Worm (Caenorhabditis elegans): ENCODE measurements around the gene F02E11.4.

Gene F02E11.4

DNA sequence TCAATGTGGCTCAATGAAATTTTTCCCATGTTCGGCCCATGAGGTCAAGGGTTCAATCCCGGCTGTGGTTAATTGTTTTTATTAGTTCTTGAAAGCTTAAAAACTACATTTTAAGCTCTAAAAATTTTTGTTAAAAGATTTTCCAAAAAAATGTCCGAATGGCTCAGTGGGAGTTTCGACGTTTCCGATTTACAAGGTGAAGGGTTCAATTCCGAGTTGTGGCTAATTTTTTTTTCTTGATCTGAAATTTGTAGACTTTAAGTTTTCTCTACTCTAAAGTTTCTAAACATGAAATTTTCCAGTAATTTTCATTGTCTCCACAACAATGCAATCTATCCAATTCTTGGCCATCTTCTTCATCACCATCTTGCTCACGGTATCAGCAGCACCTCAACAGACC is 15.1 kb downstream of the F02E11.4 start, which contains the start of gene F02E11.2:
TSS of gene F02E11.2 (plus strand) at position 301 of the 400 bp plus-strand sequence.
- no peak for TF ChIP-seq tbx-37 (GFP tag; conservative IDR thresholded peaks at IDR 0.05)

DNA sequence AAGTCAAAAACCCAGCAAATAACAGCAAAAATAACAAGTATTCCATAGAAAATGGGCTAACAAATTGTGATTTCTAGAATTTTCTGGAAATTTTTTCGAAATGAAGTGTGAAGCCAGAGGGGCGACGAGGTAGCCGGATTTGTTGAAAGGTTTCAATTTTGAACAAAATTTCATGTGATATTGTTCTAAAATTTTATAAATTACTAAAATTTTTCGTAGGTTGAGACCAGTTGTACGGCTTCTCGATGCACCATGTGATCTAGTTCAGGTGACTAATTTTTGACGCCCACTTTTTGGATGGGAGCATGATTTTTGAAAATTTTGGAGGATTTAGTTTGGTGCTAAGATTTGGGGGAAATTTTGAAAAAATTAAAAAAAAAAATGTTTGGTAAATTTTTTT is 18.3 kb downstream of the F02E11.4 start, which contains the start of gene gcy-19:
TSS of gene gcy-19 (minus strand) at position 101 of the 400 bp plus-strand sequence.
- TF ChIP-seq hnd-1 (tag; optimal IDR thresholded peaks at IDR 0.05) (no peak), F13C5.2 (tag; optimal IDR thresholded peaks at IDR 0.05) (no peak), tra-4 (tag; optimal IDR thresholded peaks at IDR 0.05) (no peak), hmbx-1 (tag; optimal IDR thresholded peaks at IDR 0.05) (no peak), aly-1 (tag; optimal IDR thresholded peaks at IDR 0.05) (no peak), ceh-36 (tag; optimal IDR thresholded peaks at IDR 0.05) (no peak)

DNA sequence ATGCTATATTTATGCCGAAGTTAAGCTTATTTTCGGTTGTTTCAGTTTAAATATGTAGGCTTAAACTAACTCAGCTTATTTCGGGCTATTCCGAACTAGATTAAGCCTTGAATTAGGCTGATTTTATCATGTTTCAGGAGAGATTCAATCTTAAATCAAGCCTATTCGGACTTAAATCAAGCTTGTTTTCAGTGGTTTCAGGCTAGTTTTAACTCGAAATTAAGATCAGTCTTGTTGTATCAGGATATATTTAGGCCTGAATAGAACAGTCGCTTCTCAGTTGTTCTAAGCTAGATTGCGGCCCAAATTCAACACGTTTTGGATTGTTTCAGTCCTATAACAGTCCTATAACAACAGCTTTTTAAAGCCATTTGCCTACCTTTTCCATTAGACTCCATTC is 25.8 kb downstream of the F02E11.4 start:
- no peak for TF ChIP-seq scrt-1 (GFP tag; IDR thresholded peaks at IDR 0.05)
- no peak for TF ChIP-seq hmbx-1 (tag; optimal IDR thresholded peaks at IDR 0.05)
- TF ChIP-seq B0310.2 (tag; optimal IDR thresholded peaks at IDR 0.05) = no peak
- no peak for TF ChIP-seq flt-1 (GFP tag; IDR thresholded peaks at IDR 0.05)
- no peak for TF ChIP-seq pes-1 (GFP tag; IDR thresholded peaks at IDR 0.05)
- no peak for TF ChIP-seq F13C5.2 (tag; optimal IDR thresholded peaks at IDR 0.05)
- no peak for TF ChIP-seq ceh-36 (tag; optimal IDR thresholded peaks at IDR 0.05)
- TF ChIP-seq hnd-1 (tag; optimal IDR thresholded peaks at IDR 0.05) = no peak
- TF ChIP-seq ama-1 (optimal IDR thresholded peaks at IDR 0.05) = no peak
- TF ChIP-seq tbx-37 (GFP tag; conservative IDR thresholded peaks at IDR 0.05) = no peak
- TF ChIP-seq ceh-13 (GFP tag; optimal IDR thresholded peaks at IDR 0.05) = no peak
- TF ChIP-seq tra-4 (tag; optimal IDR thresholded peaks at IDR 0.05) = no peak
- no peak for TF ChIP-seq ets-7 (tag; optimal IDR thresholded peaks at IDR 0.05)
- TF ChIP-seq sea-1 (GFP tag; conservative IDR thresholded peaks at IDR 0.05) = no peak
- TF ChIP-seq aly-1 (tag; optimal IDR thresholded peaks at IDR 0.05) = no peak
- no peak for TF ChIP-seq tbx-11 (GFP tag; IDR thresholded peaks at IDR 0.05)
- no peak for TF ChIP-seq hmg-4 (GFP tag; optimal IDR thresholded peaks at IDR 0.05)

DNA sequence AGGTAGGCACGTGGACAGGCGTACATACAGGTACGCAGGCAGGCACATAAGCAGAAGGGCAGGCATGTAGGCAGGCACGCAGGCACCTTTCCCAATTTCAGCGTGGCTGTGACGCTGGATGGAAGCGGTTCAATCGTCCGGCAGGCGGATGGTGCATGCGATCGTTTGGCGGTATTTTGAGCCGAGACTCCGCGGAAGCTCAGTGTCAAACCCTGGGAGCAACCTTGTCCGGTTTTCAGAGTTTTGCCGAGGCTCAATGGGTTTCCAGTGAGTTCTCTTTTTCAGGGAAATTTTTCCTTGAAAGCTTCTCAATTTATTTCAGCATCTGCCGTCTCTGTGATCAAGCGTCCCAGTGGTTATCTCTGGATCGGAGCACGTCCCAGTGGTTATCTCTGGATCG is 27.4 kb downstream of the F02E11.4 start:
- TF ChIP-seq scrt-1 (GFP tag; IDR thresholded peaks at IDR 0.05) = no peak
- no peak for TF ChIP-seq ama-1 (optimal IDR thresholded peaks at IDR 0.05)
- no peak for TF ChIP-seq ceh-13 (GFP tag; optimal IDR thresholded peaks at IDR 0.05)
- TF ChIP-seq aly-1 (tag; optimal IDR thresholded peaks at IDR 0.05) = no peak
- TF ChIP-seq pes-1 (GFP tag; IDR thresholded peaks at IDR 0.05) = no peak
- TF ChIP-seq tbx-11 (GFP tag; IDR thresholded peaks at IDR 0.05) = no peak
- no peak for TF ChIP-seq tbx-37 (GFP tag; conservative IDR thresholded peaks at IDR 0.05)
- TF ChIP-seq hmg-4 (GFP tag; optimal IDR thresholded peaks at IDR 0.05) = no peak
- TF ChIP-seq flt-1 (GFP tag; IDR thresholded peaks at IDR 0.05) = no peak
- TF ChIP-seq B0310.2 (tag; optimal IDR thresholded peaks at IDR 0.05) = no peak

DNA sequence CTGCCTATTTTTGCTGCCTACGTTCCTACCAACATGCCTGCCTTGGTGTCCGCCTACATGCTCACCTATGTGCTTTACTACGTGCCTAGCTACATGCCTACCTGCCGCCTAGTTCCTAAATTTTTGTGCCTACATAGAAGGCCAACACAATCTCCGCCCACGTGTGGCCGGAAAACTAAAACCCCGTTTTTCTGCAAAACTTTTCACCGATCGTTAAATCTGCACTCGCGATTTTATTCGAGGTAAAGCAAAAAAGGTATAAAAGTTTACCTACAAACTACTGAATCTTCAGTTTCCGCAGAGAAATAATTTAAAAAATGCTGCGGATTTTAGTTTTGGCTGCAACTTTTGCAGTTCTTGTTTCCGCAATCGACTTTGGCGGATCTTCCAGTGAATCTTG is 28.2 kb downstream of the F02E11.4 start, which contains the start of gene clec-124:
TSS of gene clec-124 (plus strand) at position 301 of the 400 bp plus-strand sequence.
- TF ChIP-seq F13C5.2 (tag; optimal IDR thresholded peaks at IDR 0.05) (no peak), aly-1 (tag; optimal IDR thresholded peaks at IDR 0.05) (no peak), pes-1 (GFP tag; IDR thresholded peaks at IDR 0.05) (no peak)

DNA sequence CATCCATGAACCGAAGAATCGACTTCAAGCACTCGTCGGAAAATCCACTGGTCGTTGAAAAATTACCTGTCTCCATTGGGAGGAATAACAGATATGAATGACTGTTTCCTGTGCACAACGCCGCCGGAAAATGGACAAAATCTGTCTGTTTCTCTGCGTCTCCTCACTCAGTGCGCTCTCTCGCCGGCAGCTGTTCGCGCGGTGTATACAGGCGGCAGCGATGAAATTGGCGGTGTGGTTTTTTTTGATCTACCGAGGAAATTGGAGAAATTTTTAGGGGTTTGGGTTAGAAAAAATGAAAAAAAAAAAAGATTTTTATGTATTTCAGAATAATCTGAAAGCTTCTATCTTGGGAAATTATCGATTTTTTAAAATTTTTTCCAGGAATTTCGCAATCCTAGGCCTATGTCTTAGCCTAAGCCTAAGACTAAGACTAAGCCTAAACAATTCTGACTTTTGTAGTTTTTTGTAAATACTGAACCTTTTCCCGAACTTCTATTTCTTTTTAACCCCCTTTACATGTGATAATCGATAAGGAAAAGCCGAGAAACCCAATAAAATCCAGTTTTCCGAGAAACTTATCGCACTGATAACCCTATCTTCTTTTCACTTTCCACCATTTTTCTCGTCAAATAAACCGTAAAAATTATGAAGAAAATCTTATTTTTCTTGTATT is 29.4 kb downstream of the F02E11.4 start, which contains the start of the genes fbxc-50 and C17F4.2:
TSS of gene fbxc-50 (minus strand) at position 81 of the 676 bp plus-strand sequence.
TSS of gene C17F4.2 (plus strand) at position 626 of the 676 bp plus-strand sequence.
- no peak for TF ChIP-seq F13C5.2 (tag; optimal IDR thresholded peaks at IDR 0.05)
- no peak for TF ChIP-seq ama-1 (optimal IDR thresholded peaks at IDR 0.05)
- no peak for TF ChIP-seq B0310.2 (tag; optimal IDR thresholded peaks at IDR 0.05)
- TF ChIP-seq ceh-36 (tag; optimal IDR thresholded peaks at IDR 0.05) = no peak
- no peak for TF ChIP-seq scrt-1 (GFP tag; IDR thresholded peaks at IDR 0.05)
- no peak for TF ChIP-seq aly-1 (tag; optimal IDR thresholded peaks at IDR 0.05)
- no peak for TF ChIP-seq tbx-37 (GFP tag; conservative IDR thresholded peaks at IDR 0.05)
- TF ChIP-seq sea-1 (GFP tag; conservative IDR thresholded peaks at IDR 0.05) = no peak
- no peak for TF ChIP-seq hmbx-1 (tag; optimal IDR thresholded peaks at IDR 0.05)
- no peak for TF ChIP-seq flt-1 (GFP tag; IDR thresholded peaks at IDR 0.05)

DNA sequence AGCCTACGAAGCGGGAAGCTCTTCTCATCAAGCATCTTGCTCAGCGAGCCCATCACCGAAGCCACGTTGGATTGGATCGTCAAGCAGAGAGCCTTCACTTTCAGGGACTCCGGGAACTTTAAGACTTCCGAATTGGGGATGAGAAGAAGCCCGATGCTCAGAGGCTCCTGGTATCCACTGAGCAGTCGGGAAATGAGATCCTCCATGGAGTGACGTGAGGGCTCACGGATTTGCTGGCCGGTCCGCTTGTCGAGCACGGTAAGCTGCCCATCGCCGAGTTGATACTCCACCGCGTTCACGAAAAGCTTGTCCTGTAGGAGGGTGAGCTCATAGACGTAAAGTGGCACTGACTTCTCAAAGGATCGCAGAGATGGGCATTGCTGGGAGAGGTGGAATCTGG is 30.0 kb downstream of the F02E11.4 start:
- TF ChIP-seq tbx-11 (GFP tag; IDR thresholded peaks at IDR 0.05) = no peak
- no peak for TF ChIP-seq F13C5.2 (tag; optimal IDR thresholded peaks at IDR 0.05)
- no peak for TF ChIP-seq tbx-37 (GFP tag; conservative IDR thresholded peaks at IDR 0.05)
- TF ChIP-seq hnd-1 (tag; optimal IDR thresholded peaks at IDR 0.05) = no peak
- no peak for TF ChIP-seq ets-7 (tag; optimal IDR thresholded peaks at IDR 0.05)
- no peak for TF ChIP-seq aly-1 (tag; optimal IDR thresholded peaks at IDR 0.05)
- no peak for TF ChIP-seq tra-4 (tag; optimal IDR thresholded peaks at IDR 0.05)
- no peak for TF ChIP-seq sea-1 (GFP tag; conservative IDR thresholded peaks at IDR 0.05)
- TF ChIP-seq ama-1 (optimal IDR thresholded peaks at IDR 0.05) = no peak
- no peak for TF ChIP-seq ceh-36 (tag; optimal IDR thresholded peaks at IDR 0.05)
- TF ChIP-seq B0310.2 (tag; optimal IDR thresholded peaks at IDR 0.05) = no peak
- TF ChIP-seq scrt-1 (GFP tag; IDR thresholded peaks at IDR 0.05) = no peak
- TF ChIP-seq hmbx-1 (tag; optimal IDR thresholded peaks at IDR 0.05) = no peak
- TF ChIP-seq ceh-13 (GFP tag; optimal IDR thresholded peaks at IDR 0.05) = no peak
- no peak for TF ChIP-seq flt-1 (GFP tag; IDR thresholded peaks at IDR 0.05)
- TF ChIP-seq hmg-4 (GFP tag; optimal IDR thresholded peaks at IDR 0.05) = no peak
- TF ChIP-seq pes-1 (GFP tag; IDR thresholded peaks at IDR 0.05) = no peak

DNA sequence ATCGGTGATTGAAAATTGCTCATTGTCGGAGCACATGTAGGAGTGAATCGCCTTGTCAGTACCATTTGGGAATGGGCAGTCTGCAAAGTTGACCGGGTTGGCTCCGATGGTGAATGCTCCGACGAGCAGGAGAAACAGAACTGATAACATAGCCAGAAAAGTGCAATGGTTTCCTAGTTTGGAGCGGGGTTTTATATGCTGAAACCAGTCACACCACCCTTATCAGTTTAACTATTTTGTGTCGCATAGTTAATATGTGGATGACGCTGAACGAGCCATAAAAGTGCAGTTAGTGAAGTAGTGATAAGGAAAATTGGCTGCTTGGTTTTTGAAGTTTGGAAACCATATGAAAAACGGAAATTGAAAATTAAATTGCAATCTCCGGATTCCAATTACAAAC is 31.8 kb downstream of the F02E11.4 start, which contains the start of gene C17F4.7:
TSS of gene C17F4.7 (minus strand) at position 180 of the 400 bp plus-strand sequence.
- TF ChIP-seq F13C5.2 (tag; optimal IDR thresholded peaks at IDR 0.05) (no peak), scrt-1 (GFP tag; IDR thresholded peaks at IDR 0.05) (no peak), aly-1 (tag; optimal IDR thresholded peaks at IDR 0.05) (no peak), tra-4 (tag; optimal IDR thresholded peaks at IDR 0.05) (no peak), hmg-4 (GFP tag; optimal IDR thresholded peaks at IDR 0.05) (no peak), flt-1 (GFP tag; IDR thresholded peaks at IDR 0.05) (no peak), B0310.2 (tag; optimal IDR thresholded peaks at IDR 0.05) (no peak), tbx-11 (GFP tag; IDR thresholded peaks at IDR 0.05) (no peak), hnd-1 (tag; optimal IDR thresholded peaks at IDR 0.05) (no peak), sea-1 (GFP tag; conservative IDR thresholded peaks at IDR 0.05) (no peak), ceh-13 (GFP tag; optimal IDR thresholded peaks at IDR 0.05) (no peak), ceh-36 (tag; optimal IDR thresholded peaks at IDR 0.05) (no peak), ets-7 (tag; optimal IDR thresholded peaks at IDR 0.05) (no peak), pes-1 (GFP tag; IDR thresholded peaks at IDR 0.05) (no peak), tbx-37 (GFP tag; conservative IDR thresholded peaks at IDR 0.05) (no peak), hmbx-1 (tag; optimal IDR thresholded peaks at IDR 0.05) (no peak), ama-1 (optimal IDR thresholded peaks at IDR 0.05) (no peak)
